Fruit fly (Drosophila melanogaster) whole organism, wandering third instar larva: ENCODE data around the gene GlcAT-P.

Experiments used
- CG9705 ChIP-seq: fragments of 200-800 bp; sonication (Bioruptor generic); optimal IDR thresholded peaks from 2 replicates; lab custom pipeline; 2018; ENCODE audit warnings: missing biosample characterization, mild to moderate bottlenecking, missing genetic modification characterization
- Dfd ChIP-seq: fragments of >200 bp; optimal IDR thresholded peaks from 2 replicates; lab custom pipeline; 2017; ENCODE audit warnings: missing biosample characterization, missing genetic modification characterization
- GATAd ChIP-seq: sonication (Bioruptor generic); optimal IDR thresholded peaks from 2 replicates; lab custom pipeline; 2016; ENCODE audit warnings: missing biosample characterization, missing genetic modification characterization
- Myc ChIP-seq: fragments of >200 bp; optimal IDR thresholded peaks from 2 replicates; lab custom pipeline; 2017
- Rel ChIP-seq, 2 experiments: fragments of 200-800 bp; sonication (Bioruptor generic) in 1 of 2; optimal IDR thresholded peaks; 2 replicates in 1 of 2; 3 replicates in 1 of 2; lab custom pipeline; 2016 to 2019; ENCODE audit warnings: mild to moderate bottlenecking in 2 of 2, missing biosample characterization in 2 of 2, missing genetic modification characterization in 2 of 2, moderate library complexity in 1 of 2
- dsf ChIP-seq: sonication (Bioruptor generic); optimal IDR thresholded peaks from 2 replicates; lab custom pipeline; 2016; ENCODE audit warnings: missing biosample characterization, missing genetic modification characterization, borderline replicate concordance
- h ChIP-seq: fragments of 200-800 bp; sonication (Bioruptor generic); optimal IDR thresholded peaks from 3 replicates; lab custom pipeline; 2016; ENCODE audit warnings: missing biosample characterization, mild to moderate bottlenecking, missing genetic modification characterization
- jim ChIP-seq: fragments of 175-275, 200-325 bp; sonication (Bioruptor generic); optimal IDR thresholded peaks from 2 replicates; lab custom pipeline; 2016; ENCODE audit warnings: missing biosample characterization, mild to moderate bottlenecking, missing genetic modification characterization
- rgr ChIP-seq: fragments of 200-800 bp; sonication (Bioruptor generic); optimal IDR thresholded peaks from 3 replicates; lab custom pipeline; 2016; ENCODE audit warnings: missing biosample characterization, mild to moderate bottlenecking, missing genetic modification characterization
- usp ChIP-seq: fragments of >200 bp; optimal IDR thresholded peaks from 2 replicates; lab custom pipeline; 2017; ENCODE audit warnings: missing biosample characterization, missing genetic modification characterization

dm6 chr3L:11147675-11148074, 49.7 kb downstream of the GlcAT-P start:
- TF ChIP-seq GATAd (no peak), usp (GFP tag; lab: Kevin White, UChicago) (no peak), Myc (lab: Kevin White, UChicago) (no peak), CG9705 (no peak), h (GFP tag; lab: Kevin White, UChicago) (no peak), Rel (GFP tag; optimal IDR thresholded peaks at IDR 0.05; lab: Kevin White, UChicago) (no peak), Rel (tag; optimal IDR thresholded peaks at IDR 0.05; lab: Kevin White, UChicago) (no peak), Dfd (GFP tag; lab: Kevin White, UChicago) (no peak), dsf (GFP tag; lab: Kevin White, UChicago) (no peak), rgr (GFP tag; lab: Kevin White, UChicago) (no peak), jim (GFP tag; lab: Kevin White, UChicago) (no peak)
